Fruit fly (Drosophila melanogaster) whole organism: Measurements from ENCODE around the gene CG4374.

Experiments used
- EcR ChIP-seq, 2 experiments: fragments of >200 bp; optimal IDR thresholded peaks; 2 replicates each; lab custom pipeline; 2017; ENCODE audit warnings: missing biosample characterization in 2 of 2, missing genetic modification characterization in 2 of 2, missing genetic modification reagents in 2 of 2
- pan ChIP-seq: fragments of >200 bp; optimal IDR thresholded peaks from 2 replicates; lab custom pipeline; 2017
- usp ChIP-seq: fragments of >200 bp; optimal IDR thresholded peaks from 2 replicates; lab custom pipeline; 2017; ENCODE audit warnings: missing biosample characterization, missing genetic modification characterization, mixed read lengths

DNA sequence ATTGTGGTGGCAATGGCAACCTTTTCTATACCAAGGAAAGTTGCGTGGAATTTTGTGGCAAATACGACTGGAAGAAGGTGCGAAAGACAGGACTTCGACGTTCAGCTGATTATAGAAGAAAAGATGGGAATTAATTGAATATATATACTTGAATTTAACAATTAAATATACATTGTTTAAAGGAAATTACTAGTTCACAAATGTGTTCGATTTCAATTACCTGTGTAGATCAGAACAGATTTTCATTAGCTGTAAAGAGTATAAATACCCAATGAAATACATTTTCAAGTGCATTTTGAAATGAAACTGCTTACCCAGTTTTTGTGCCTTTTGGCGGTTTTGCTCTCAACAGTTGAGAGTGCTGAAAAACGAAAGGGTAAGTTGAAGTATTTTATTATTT, 98.7 kb downstream of the CG4374 start, which contains the start of gene CG42828:
- no peak for TF ChIP-seq EcR (GFP tag; optimal IDR thresholded peaks at IDR 0.05; lab: Kevin White, UChicago)
- TF ChIP-seq usp (GFP tag; lab: Kevin White, UChicago), result no peak
- TF ChIP-seq pan (lab: Kevin White, UChicago), result no peak
